Worm (Caenorhabditis elegans) whole organism, late embryonic: ENCODE data around the gene knl-1.

Experiments
- C38D4.7 ChIP-seq: fragments of 200-800 bp; sonication (Bioruptor generic); optimal IDR thresholded peaks from 2 replicates; lab custom pipeline; 2018; ENCODE audit warnings: mild to moderate bottlenecking, missing genetic modification characterization, moderate library complexity, missing compliant biosample characterization
- F13H6.1 ChIP-seq: sonication (generic microtip); optimal IDR thresholded peaks from 2 replicates; lab custom pipeline; 2016; ENCODE audit warnings: missing genetic modification characterization, missing compliant biosample characterization
- K02D7.2 ChIP-seq: sonication (generic microtip); optimal IDR thresholded peaks from 2 replicates; lab custom pipeline; 2017; ENCODE audit warnings: mild to moderate bottlenecking, missing genetic modification characterization, missing compliant biosample characterization
- ahr-1 ChIP-seq: sonication (generic microtip); optimal IDR thresholded peaks from 2 replicates; lab custom pipeline; 2016; ENCODE audit warnings: missing genetic modification characterization, missing compliant biosample characterization
- ceh-14 ChIP-seq: sonication (generic microtip); optimal IDR thresholded peaks from 2 replicates; lab custom pipeline; 2016; ENCODE audit warnings: missing genotype, missing genetic modification characterization, missing compliant biosample characterization
- ceh-18 ChIP-seq: sonication (generic microtip); optimal IDR thresholded peaks from 2 replicates; lab custom pipeline; 2016; ENCODE audit warnings: missing genetic modification characterization, missing compliant biosample characterization
- ceh-19 ChIP-seq: fragments of 200-800 bp; sonication (Bioruptor generic); optimal IDR thresholded peaks from 2 replicates; lab custom pipeline; 2018; ENCODE audit warnings: mild to moderate bottlenecking, missing genetic modification characterization, missing compliant biosample characterization
- ceh-24 ChIP-seq: sonication (generic microtip); optimal IDR thresholded peaks from 2 replicates; lab custom pipeline; 2016; ENCODE audit warnings: mild to moderate bottlenecking, missing genetic modification characterization, missing compliant biosample characterization
- ceh-30 ChIP-seq: fragments of 150-350 bp; optimal IDR thresholded peaks from 2 replicates; lab custom pipeline; 2014; ENCODE audit warnings: missing biosample characterization, missing genetic modification characterization
- ceh-31 ChIP-seq: sonication (generic microtip); optimal IDR thresholded peaks from 2 replicates; lab custom pipeline; 2016; ENCODE audit warnings: missing genetic modification characterization, missing compliant biosample characterization
- ceh-34 ChIP-seq: sonication (generic microtip); optimal IDR thresholded peaks from 2 replicates; lab custom pipeline; 2016; ENCODE audit warnings: mild to moderate bottlenecking, missing genetic modification characterization, missing compliant biosample characterization
- ceh-45 ChIP-seq: fragments of 200-800 bp; sonication (Bioruptor generic); IDR thresholded peaks from 2 replicates; pipeline ENCODE4 v1.3.6; 2022; ENCODE audit warnings: missing genetic modification reagents, missing genetic modification characterization, missing compliant biosample characterization
- ceh-6 ChIP-seq: fragments of 200-800 bp; sonication (Bioruptor generic); optimal IDR thresholded peaks from 2 replicates; lab custom pipeline; 2018; ENCODE audit warnings: mild to moderate bottlenecking, missing genetic modification characterization, missing compliant biosample characterization
- dmd-4 ChIP-seq: sonication (generic microtip); optimal IDR thresholded peaks from 2 replicates; lab custom pipeline; 2016; ENCODE audit warnings: borderline replicate concordance, missing genetic modification characterization, missing compliant biosample characterization
- dve-1 ChIP-seq: sonication (generic microtip); optimal IDR thresholded peaks from 2 replicates; lab custom pipeline; 2017; ENCODE audit warnings: antibody characterized with exemption, mild to moderate bottlenecking, missing genetic modification characterization, missing compliant biosample characterization
- elt-2 ChIP-seq: sonication (generic microtip); optimal IDR thresholded peaks from 2 replicates; lab custom pipeline; 2016; ENCODE audit warnings: missing genetic modification reagents, missing genetic modification characterization, missing compliant biosample characterization
- eyg-1 ChIP-seq: sonication (generic microtip); optimal IDR thresholded peaks from 2 replicates; lab custom pipeline; 2016; ENCODE audit warnings: missing genotype, missing genetic modification characterization, missing compliant biosample characterization
- fax-1 ChIP-seq: sonication (generic microtip); optimal IDR thresholded peaks from 2 replicates; lab custom pipeline; 2016; ENCODE audit warnings: missing genotype, missing genetic modification characterization, missing compliant biosample characterization
- fkh-10 ChIP-seq: fragments of 150-350 bp; optimal IDR thresholded peaks from 2 replicates; lab custom pipeline; 2014; ENCODE audit warnings: missing biosample characterization, missing genetic modification reagents, missing genetic modification characterization
- fkh-6 ChIP-seq: sonication (generic microtip); optimal IDR thresholded peaks from 2 replicates; lab custom pipeline; 2016; ENCODE audit warnings: missing genetic modification characterization, missing compliant biosample characterization
- gmeb-2 ChIP-seq: sonication (generic microtip); optimal IDR thresholded peaks from 2 replicates; lab custom pipeline; 2016; ENCODE audit warnings: missing genetic modification characterization, inconsistent platforms, missing compliant biosample characterization
- hlh-13 ChIP-seq: fragments of 200-800 bp; sonication (Bioruptor generic); optimal IDR thresholded peaks from 2 replicates; lab custom pipeline; 2018; ENCODE audit warnings: mild to moderate bottlenecking, missing genetic modification characterization, missing compliant biosample characterization
- hlh-15 ChIP-seq: sonication (generic microtip); optimal IDR thresholded peaks from 2 replicates; lab custom pipeline; 2016; ENCODE audit warnings: missing genetic modification characterization, missing compliant biosample characterization
- hlh-6 ChIP-seq: sonication (generic microtip); optimal IDR thresholded peaks from 2 replicates; lab custom pipeline; 2016; ENCODE audit warnings: missing genotype, missing genetic modification characterization, missing compliant biosample characterization
- mec-3 ChIP-seq: sonication (generic microtip); optimal IDR thresholded peaks from 2 replicates; lab custom pipeline; 2016; ENCODE audit warnings: borderline replicate concordance, missing genetic modification characterization, missing compliant biosample characterization
- npax-4 ChIP-seq: sonication (generic microtip); optimal IDR thresholded peaks from 2 replicates; lab custom pipeline; 2016; ENCODE audit warnings: missing genetic modification characterization, missing compliant biosample characterization
- pag-3 ChIP-seq: sonication (generic microtip); optimal IDR thresholded peaks from 2 replicates; lab custom pipeline; 2016; ENCODE audit warnings: missing compliant biosample characterization, missing genetic modification characterization, borderline replicate concordance
- pat-9 ChIP-seq: fragments of 200-800 bp; sonication (Bioruptor generic); optimal IDR thresholded peaks from 2 replicates; lab custom pipeline; 2018; ENCODE audit warnings: mild to moderate bottlenecking, missing genetic modification characterization, moderate library complexity, missing compliant biosample characterization
- pax-1 ChIP-seq: fragments of 150-350 bp; optimal IDR thresholded peaks from 2 replicates; lab custom pipeline; 2014; ENCODE audit warnings: missing biosample characterization, missing genetic modification characterization
- pha-4 ChIP-seq: fragments of 150-350 bp; optimal IDR thresholded peaks from 2 replicates; lab custom pipeline; 2018; ENCODE audit warnings: missing biosample characterization, missing genetic modification reagents, missing genetic modification characterization
- sox-4 ChIP-seq: sonication (generic microtip); optimal IDR thresholded peaks from 2 replicates; lab custom pipeline; 2017; ENCODE audit warnings: mild to moderate bottlenecking, missing genetic modification characterization, inconsistent platforms, missing compliant biosample characterization
- syd-9 ChIP-seq: sonication (generic microtip); optimal IDR thresholded peaks from 2 replicates; lab custom pipeline; 2016; ENCODE audit warnings: mild to moderate bottlenecking, missing genetic modification characterization, moderate library complexity, missing compliant biosample characterization
- tbx-7 ChIP-seq: sonication (generic microtip); optimal IDR thresholded peaks from 2 replicates; lab custom pipeline; 2016; ENCODE audit warnings: missing genotype, missing genetic modification characterization, missing compliant biosample characterization
- ttx-3 ChIP-seq: sonication (generic microtip); optimal IDR thresholded peaks from 2 replicates; lab custom pipeline; 2016; ENCODE audit warnings: missing genetic modification reagents, missing genetic modification characterization, missing compliant biosample characterization
- unc-42 ChIP-seq: sonication (generic microtip); optimal IDR thresholded peaks from 2 replicates; lab custom pipeline; 2016; ENCODE audit warnings: missing genotype, missing genetic modification characterization, missing compliant biosample characterization
- unc-55 ChIP-seq: sonication (generic microtip); optimal IDR thresholded peaks from 2 replicates; lab custom pipeline; 2017; ENCODE audit warnings: missing biosample characterization, missing genetic modification reagents, missing genetic modification characterization
- unc-86 ChIP-seq: sonication (generic microtip); optimal IDR thresholded peaks from 2 replicates; lab custom pipeline; 2016; ENCODE audit warnings: missing genetic modification characterization, missing compliant biosample characterization
- zip-5 ChIP-seq: sonication (generic microtip); optimal IDR thresholded peaks from 2 replicates; lab custom pipeline; 2016; ENCODE audit warnings: missing genetic modification characterization, missing compliant biosample characterization

knl-1 gene

ce11 chrIII:8271676-8272225, 21.3 kb downstream of the knl-1 start, which contains the start of the genes mps-4 and F09G8.10:
mps-4 (minus strand) TSS chrIII:8271776.
F09G8.10 (minus strand) TSS chrIII:8272175.
- no peak for TF ChIP-seq zip-5 (tag; lab: Kevin White, UChicago)
- no peak for TF ChIP-seq hlh-13
- TF ChIP-seq unc-86 = no peak
- no peak for TF ChIP-seq ceh-30

ce11 chrIII:8275871-8276270, 25.4 kb downstream of the knl-1 start, which contains the start of gene clec-160:
clec-160 (minus strand) TSS chrIII:8275971.
- TF ChIP-seq ceh-14 (tag; lab: Kevin White, UChicago) (no peak), mec-3 (tag; lab: Kevin White, UChicago) (no peak), dmd-4 (tag; lab: Kevin White, UChicago) (no peak), sox-4 (tag; lab: Kevin White, UChicago) (no peak), dve-1 (tag; lab: Kevin White, UChicago) (no peak)

- TF ChIP-seq pat-9 (no peak), hlh-15 (tag; lab: Kevin White, UChicago) (no peak), fkh-6 (tag; lab: Kevin White, UChicago) (no peak), ceh-24 (tag; lab: Kevin White, UChicago) (no peak), syd-9 (tag; lab: Kevin White, UChicago) (no peak), ceh-19 (GFP tag; lab: Kevin White, UChicago) (no peak), pax-1 (tag; lab: Kevin White, UChicago) (no peak), ahr-1 (no peak), fkh-10 (no peak), ceh-31 (tag; lab: Kevin White, UChicago) (no peak), tbx-7 (tag; lab: Kevin White, UChicago) (no peak), eyg-1 (tag; lab: Kevin White, UChicago) (no peak)
These were observed 28.4 kb downstream of the knl-1 start, which contains the start of gene mig-10 for ce11 chrIII:8278801-8279200. mig-10 (plus strand) TSS chrIII:8279101.

ce11 chrIII:8279567-8279966, 29.1 kb downstream of the knl-1 start:
- TF ChIP-seq unc-55 (peak; percentile 19), elt-2 (tag; lab: Kevin White, UChicago) (peak; percentile 21), unc-42 (tag; lab: Kevin White, UChicago) (peak; percentile 55), C38D4.7 (GFP tag; lab: Kevin White, UChicago) (no peak), ceh-31 (tag; lab: Kevin White, UChicago) (no peak)

ce11 chrIII:8280352-8280751, 29.9 kb downstream of the knl-1 start:
- no peak for TF ChIP-seq pag-3 (tag; lab: Kevin White, UChicago)
- TF ChIP-seq unc-42 (tag; lab: Kevin White, UChicago) = no peak
- peak; percentile 11 for TF ChIP-seq ceh-31 (tag; lab: Kevin White, UChicago)
- no peak for TF ChIP-seq ahr-1
- no peak for TF ChIP-seq tbx-7 (tag; lab: Kevin White, UChicago)

- TF ChIP-seq fkh-10 = no peak
These were observed 30.9 kb downstream of the knl-1 start for ce11 chrIII:8281310-8281709.

ce11 chrIII:8283525-8283924, 33.1 kb downstream of the knl-1 start:
- TF ChIP-seq eyg-1 (tag; lab: Kevin White, UChicago) = no peak
- TF ChIP-seq dve-1 (tag; lab: Kevin White, UChicago) = no peak
- no peak for TF ChIP-seq ceh-45
- no peak for TF ChIP-seq ttx-3 (tag; lab: Kevin White, UChicago)
- TF ChIP-seq ceh-18 = no peak
- TF ChIP-seq hlh-6 (tag; lab: Kevin White, UChicago) = no peak
- TF ChIP-seq fax-1 = no peak
- no peak for TF ChIP-seq ceh-34 (tag; lab: Kevin White, UChicago)
- no peak for TF ChIP-seq ceh-6 (GFP tag; lab: Kevin White, UChicago)
- TF ChIP-seq mec-3 (tag; lab: Kevin White, UChicago) = no peak
- TF ChIP-seq ceh-24 (tag; lab: Kevin White, UChicago) = no peak
- no peak for TF ChIP-seq gmeb-2 (tag; lab: Kevin White, UChicago)
- TF ChIP-seq pha-4 (tag; lab: Kevin White, UChicago) = no peak
- TF ChIP-seq F13H6.1 (tag; lab: Kevin White, UChicago) = no peak
- no peak for TF ChIP-seq K02D7.2 (tag; lab: Kevin White, UChicago)
- no peak for TF ChIP-seq npax-4 (tag; lab: Kevin White, UChicago)
